Worm (Caenorhabditis elegans) whole organism, dauer: Measurements from ENCODE around the gene fbxa-214.
"Not testable (repeated sequence)": the region's sequence is repeated elsewhere in the genome, so short reads cannot be mapped to it uniquely, and the experiment has no call there.

Experiments
- unc-62 ChIP-seq: sonication (generic microtip); optimal IDR thresholded peaks from 2 replicates; lab custom pipeline; 2017; ENCODE audit warnings: missing biosample characterization, missing genetic modification reagents, missing genetic modification characterization

fbxa-214 gene

DNA sequence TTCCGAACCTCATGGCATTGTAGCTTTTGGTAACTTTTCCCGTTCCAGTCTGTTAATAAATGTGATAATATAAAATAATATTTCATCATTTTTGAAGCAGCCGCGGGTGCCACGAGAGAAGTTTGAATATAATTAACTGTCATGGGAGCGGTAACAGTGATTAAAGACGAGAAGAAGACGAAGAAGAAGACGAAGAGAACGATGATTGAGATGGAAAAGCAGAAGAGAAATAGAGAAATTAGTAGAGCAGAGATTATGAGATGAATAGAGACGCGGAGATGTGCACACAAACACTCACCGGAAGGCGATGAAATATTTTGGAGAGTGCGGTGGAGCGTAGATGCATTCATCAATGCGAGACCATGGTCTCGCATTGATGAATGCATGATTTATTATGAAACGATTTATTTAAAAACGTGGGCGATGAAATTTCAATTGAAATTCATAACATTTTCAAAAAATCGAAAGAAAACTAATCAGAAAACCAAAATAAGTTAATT lies 16.6 kb downstream of the fbxa-214 start, which contains the start of gene seip-1:
TSS of gene seip-1 (minus strand) at position 51 of the 500 bp plus-strand sequence.
- no peak for TF ChIP-seq unc-62

DNA sequence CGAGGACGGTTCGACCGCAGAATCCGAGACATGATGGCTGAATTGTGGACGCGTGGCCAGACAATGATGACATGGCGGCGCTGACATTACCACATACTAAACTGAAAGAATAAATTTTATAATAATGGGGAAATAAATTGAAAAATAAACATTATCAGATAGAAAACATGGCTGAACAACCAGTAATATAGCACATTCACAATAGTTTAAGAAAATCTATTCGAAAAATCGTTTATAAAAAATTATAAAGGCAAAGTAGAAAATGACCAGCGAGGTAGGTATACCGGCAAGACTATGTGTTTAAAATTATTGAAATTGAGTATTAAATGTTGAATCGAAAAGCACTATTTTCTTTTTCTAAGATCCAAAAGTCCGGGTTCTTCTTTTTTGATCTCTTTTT lies 18.7 kb downstream of the fbxa-214 start, which contains the start of gene jamp-1:
TSS of gene jamp-1 (minus strand) at position 101 of the 400 bp plus-strand sequence.
- TF ChIP-seq unc-62, result no peak

DNA sequence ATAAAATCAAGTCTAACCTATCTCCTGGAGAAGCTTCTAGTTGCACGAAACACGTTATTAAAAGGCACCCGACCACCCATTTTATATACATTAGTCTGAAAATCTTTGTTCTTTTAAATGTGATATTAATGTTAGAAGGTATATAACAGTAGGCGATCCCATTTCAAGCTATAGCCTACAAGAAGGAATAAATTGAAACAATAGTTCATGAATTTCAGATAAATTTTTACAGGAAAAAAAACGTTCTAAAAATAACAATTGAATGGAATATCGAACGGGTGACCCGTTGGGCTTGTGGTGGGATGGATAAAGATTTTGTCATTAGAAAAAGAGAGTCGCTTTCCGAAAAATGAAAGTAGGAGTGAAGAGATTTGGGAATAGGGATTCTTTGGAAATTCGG lies 22.1 kb downstream of the fbxa-214 start, which contains the start of gene pgap-3:
TSS of gene pgap-3 (minus strand) at position 101 of the 400 bp plus-strand sequence.
- TF ChIP-seq unc-62, result no peak

ce11 chrV:6044853-6045594 lies 24.8 kb downstream of the fbxa-214 start, which contains the start of gene R01B10.3:
R01B10.3 (minus strand) TSS chrV:6045129.
- TF ChIP-seq unc-62, result no peak

ce11 chrV:6044448-6044847 lies 25.4 kb downstream of the fbxa-214 start:
- TF ChIP-seq unc-62, result no peak

DNA sequence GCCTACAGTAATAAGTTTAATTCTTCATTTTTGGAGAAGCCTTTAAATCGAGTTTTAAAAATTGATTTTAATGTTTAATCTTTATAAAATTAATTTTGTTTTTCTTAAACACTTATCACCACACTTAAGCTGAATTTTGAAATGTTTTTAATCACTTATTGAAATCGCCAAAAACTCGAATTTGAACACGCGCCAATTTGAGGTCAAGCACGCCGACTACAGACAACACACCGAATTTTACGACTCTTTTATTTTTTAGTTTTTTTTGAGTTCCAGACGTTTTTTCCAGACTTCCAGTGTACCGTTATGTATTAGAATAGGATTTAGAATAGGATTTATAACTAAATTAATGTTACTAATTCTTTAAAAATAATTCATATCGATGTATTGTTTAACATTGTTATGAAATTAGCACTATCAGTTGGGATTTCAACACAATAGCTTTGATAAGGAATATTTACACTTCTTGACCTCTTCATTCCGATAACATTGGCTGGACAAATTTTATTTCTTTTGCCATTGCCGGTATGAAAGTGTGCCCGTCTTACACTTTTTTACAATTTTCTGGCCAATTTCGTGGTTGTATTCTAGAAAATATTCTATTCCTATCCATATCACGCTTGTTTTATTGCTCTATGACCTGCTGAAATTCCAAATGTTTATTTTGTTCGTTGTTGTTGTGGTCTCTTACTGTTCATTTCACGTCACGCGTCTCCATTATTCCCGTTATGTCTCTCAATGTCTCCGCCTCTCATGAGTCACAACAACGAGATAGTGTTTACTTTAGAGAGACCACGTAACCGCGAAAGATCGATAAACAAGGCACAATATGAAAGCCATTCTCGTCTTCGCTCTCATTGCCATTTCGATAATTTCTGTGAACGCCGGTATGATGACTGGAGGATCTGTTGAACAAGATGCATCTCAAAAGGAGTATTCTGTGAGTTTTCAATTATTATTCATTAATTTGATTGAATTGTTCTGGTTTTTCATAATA lies 26.3 kb downstream of the fbxa-214 start, which contains the start of gene cpi-2:
TSS of gene cpi-2 (plus strand) at position 788 of the 997 bp plus-strand sequence.
- no peak for TF ChIP-seq unc-62

DNA sequence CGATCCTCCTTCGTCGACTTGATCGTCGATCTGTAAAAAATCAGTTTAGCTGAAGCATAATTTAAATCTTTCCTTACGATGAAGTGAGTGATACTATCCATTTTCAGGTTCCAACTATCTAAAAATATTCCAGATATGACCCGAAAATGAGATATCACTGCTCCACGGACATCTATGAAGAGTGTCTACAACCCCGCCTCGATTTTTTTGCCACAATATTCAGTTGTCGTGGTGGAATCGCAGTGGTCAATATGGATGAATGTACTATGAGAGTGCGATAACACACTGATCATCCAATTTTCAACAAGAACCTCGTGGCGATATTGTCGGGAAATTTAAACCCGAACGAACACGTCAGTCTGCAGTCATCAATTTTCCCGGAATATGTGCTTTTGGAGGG lies 28.5 kb downstream of the fbxa-214 start, which contains the start of gene R01B10.2:
TSS of gene R01B10.2 (minus strand) at position 101 of the 400 bp plus-strand sequence.
- no peak for TF ChIP-seq unc-62

- not testable (repeated sequence) for TF ChIP-seq unc-62
Observed at ce11 chrV:6038405-6039151, 31.3 kb downstream of the fbxa-214 start, which contains the start of gene F29G9.1. F29G9.1 (plus strand) TSS chrV:6039101.

DNA sequence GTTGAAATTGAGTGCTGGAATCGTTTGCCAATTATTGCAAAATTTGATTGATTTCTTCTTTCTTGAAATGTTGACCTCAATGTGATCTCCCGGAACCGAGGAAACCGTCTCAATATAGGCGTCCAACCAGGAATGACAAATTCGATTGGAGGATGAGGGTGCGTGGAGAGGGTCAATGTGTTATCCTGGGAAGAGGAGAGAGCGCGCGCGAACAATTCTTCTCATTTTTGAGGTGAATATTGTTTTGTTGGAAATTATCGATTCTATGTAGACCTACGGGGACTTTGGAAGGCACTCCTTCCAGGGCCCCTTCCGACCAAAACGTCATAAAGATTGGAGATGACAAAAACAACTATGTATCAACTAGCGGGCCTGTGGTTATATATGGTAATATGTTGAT lies 33.3 kb downstream of the fbxa-214 start:
- TF ChIP-seq unc-62, result no peak

ce11 chrV:6034714-6035113 lies 35.2 kb downstream of the fbxa-214 start, which contains the start of gene dhs-17:
dhs-17 (minus strand) TSS chrV:6034814.
- no peak for TF ChIP-seq unc-62

DNA sequence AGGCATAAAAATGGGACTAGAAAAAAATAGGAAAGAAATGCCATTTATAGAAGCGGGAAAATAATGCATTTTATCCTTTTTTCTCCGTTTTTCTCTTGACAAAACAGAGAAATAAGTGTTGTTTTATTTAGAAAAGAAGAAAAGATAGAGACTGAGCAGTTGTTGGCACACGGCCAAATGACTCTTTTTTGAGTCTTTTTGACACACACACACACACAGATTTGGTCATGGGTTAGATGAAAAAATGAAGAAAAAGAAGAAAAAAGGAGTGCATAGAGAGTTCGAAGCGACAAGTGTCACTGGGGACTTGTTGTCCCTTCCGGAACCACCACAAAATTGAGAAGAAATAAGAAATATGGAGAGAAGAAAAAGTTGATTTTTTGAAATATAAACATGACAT lies 36.4 kb downstream of the fbxa-214 start:
- TF ChIP-seq unc-62, result no peak

ce11 chrV:6031585-6031984 lies 38.3 kb downstream of the fbxa-214 start:
- no peak for TF ChIP-seq unc-62

DNA sequence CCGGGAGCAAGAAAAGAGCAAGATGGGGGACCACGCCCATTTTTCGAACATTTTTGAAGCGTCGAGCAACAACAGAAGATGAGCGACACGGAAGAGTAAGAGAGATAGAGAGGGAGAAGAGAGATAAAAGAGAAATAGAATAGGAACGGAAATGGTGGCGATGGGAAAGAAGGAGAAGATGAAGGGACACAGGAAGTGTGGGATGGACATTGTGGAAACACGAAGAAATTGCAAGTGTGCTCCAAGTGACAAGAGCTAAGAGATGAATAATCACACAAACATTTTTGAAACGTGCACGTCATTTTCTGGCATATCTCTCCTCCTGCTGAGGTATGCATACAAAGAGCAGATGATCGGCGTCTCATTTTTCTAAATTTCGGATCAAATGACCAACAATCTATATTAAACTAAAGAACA lies 39.3 kb downstream of the fbxa-214 start:
- no peak for TF ChIP-seq unc-62

ce11 chrV:6022076-6022475 lies 47.8 kb downstream of the fbxa-214 start:
- no peak for TF ChIP-seq unc-62

- TF ChIP-seq unc-62, result no peak
Observed at ce11 chrV:6018944-6019450, 50.9 kb downstream of the fbxa-214 start, which contains the start of gene picc-1. picc-1 (plus strand) TSS chrV:6018994.
